Fruit fly (Drosophila melanogaster): Measurements from ENCODE around the gene Cyt-b5-r.

- TF ChIP-seq CG8478 (optimal IDR thresholded peaks at IDR 0.05): no peak
- TF ChIP-seq CTCF (optimal IDR thresholded peaks at IDR 0.05): no peak
Observed at dm6 chr2L:16760504-16761417, 29.8 kb downstream of the Cyt-b5-r start, which contains the start of gene ppk17.

Data from S2 (cell line).